Worm (Caenorhabditis elegans) whole organism, L1 larva: ENCODE measurements around the gene esyt-2.

Source experiments
- C34B4.2 ChIP-seq: sonication (generic microtip); optimal IDR thresholded peaks from 2 replicates; lab custom pipeline; 2017; ENCODE audit warnings: mild to moderate bottlenecking, missing genetic modification characterization, missing compliant biosample characterization
- Y116A8C.19 ChIP-seq: sonication (generic microtip); optimal IDR thresholded peaks from 2 replicates; lab custom pipeline; 2016; ENCODE audit warnings: missing compliant biosample characterization, missing genetic modification characterization, borderline replicate concordance
- aha-1 ChIP-seq: fragments of 150-350 bp; optimal IDR thresholded peaks from 2 replicates; lab custom pipeline; 2014; ENCODE audit warnings: missing biosample characterization, missing genetic modification characterization
- alr-1 ChIP-seq: fragments of 200-800 bp; sonication (Bioruptor generic); optimal IDR thresholded peaks from 2 replicates; lab custom pipeline; 2018; ENCODE audit warnings: borderline replicate concordance, mild to moderate bottlenecking, missing genetic modification characterization, missing compliant biosample characterization
- aly-2 ChIP-seq: fragments of 150-350 bp; optimal IDR thresholded peaks from 2 replicates; lab custom pipeline; 2014; ENCODE audit warnings: missing biosample characterization, missing genetic modification characterization
- ama-1 ChIP-seq: fragments of 150-350 bp; optimal IDR thresholded peaks from 2 replicates; lab custom pipeline; 2014
- ceh-8 ChIP-seq: fragments of 200-800 bp; sonication (Bioruptor generic); optimal IDR thresholded peaks from 2 replicates; lab custom pipeline; 2018; ENCODE audit warnings: mild to moderate bottlenecking, missing genetic modification characterization, moderate library complexity, missing compliant biosample characterization
- ceh-88 ChIP-seq: fragments of 200-800 bp; sonication (Bioruptor generic); IDR thresholded peaks from 2 replicates; pipeline ENCODE4 v1.3.6; 2022; ENCODE audit warnings: missing genetic modification characterization, missing compliant biosample characterization
- dsc-1 ChIP-seq: sonication (generic microtip); optimal IDR thresholded peaks from 2 replicates; lab custom pipeline; 2016; ENCODE audit warnings: mild to moderate bottlenecking, missing genetic modification characterization, missing compliant biosample characterization
- efl-1 ChIP-seq, 4 experiments: fragments of 150-350 bp; optimal IDR thresholded peaks in 3 of 4; peaks in 1 of 4; 1 replicate in 1 of 4; 2 replicates in 3 of 4; lab custom pipeline; 2014; ENCODE audit warnings: missing biosample characterization in 2 of 4, missing genetic modification characterization in 2 of 4, missing genetic modification reagents in 2 of 4
- elt-2 ChIP-seq: sonication (generic microtip); optimal IDR thresholded peaks from 2 replicates; lab custom pipeline; 2016; ENCODE audit warnings: missing genetic modification characterization, mild to moderate bottlenecking, inconsistent platforms, missing compliant biosample characterization, missing genetic modification reagents
- fkh-4 ChIP-seq: sonication (generic microtip); optimal IDR thresholded peaks from 2 replicates; lab custom pipeline; 2016; ENCODE audit warnings: missing compliant biosample characterization, missing genetic modification characterization, borderline replicate concordance
- fkh-8 ChIP-seq: sonication (generic microtip); optimal IDR thresholded peaks from 2 replicates; lab custom pipeline; 2016; ENCODE audit warnings: mild to moderate bottlenecking, missing genetic modification characterization, missing compliant biosample characterization
- fos-1 ChIP-seq: fragments of 150-350 bp; optimal IDR thresholded peaks from 2 replicates; lab custom pipeline; 2014; ENCODE audit warnings: missing biosample characterization, missing genetic modification characterization
- grh-1 ChIP-seq: fragments of 200-800 bp; sonication (Bioruptor generic); IDR thresholded peaks from 2 replicates; pipeline ENCODE4 v1.3.6; 2022; ENCODE audit warnings: missing genetic modification reagents, missing genetic modification characterization, missing compliant biosample characterization
- hlh-17 ChIP-seq: fragments of 200-800 bp; sonication (Bioruptor generic); optimal IDR thresholded peaks from 2 replicates; lab custom pipeline; 2018; ENCODE audit warnings: missing genetic modification characterization, mild to moderate bottlenecking, missing compliant biosample characterization, moderate library complexity, borderline replicate concordance
- irx-1 ChIP-seq: sonication (generic microtip); optimal IDR thresholded peaks from 2 replicates; lab custom pipeline; 2016; ENCODE audit warnings: missing genetic modification characterization, missing compliant biosample characterization
- isw-1 ChIP-seq: fragments of 200-800 bp; sonication (Bioruptor generic); IDR thresholded peaks from 2 replicates; pipeline ENCODE4 v1.3.6; 2022; ENCODE audit warnings: missing genetic modification characterization, missing compliant biosample characterization
- jun-1 ChIP-seq: fragments of 150-350 bp; optimal IDR thresholded peaks from 2 replicates; lab custom pipeline; 2014; ENCODE audit warnings: missing biosample characterization, missing genetic modification reagents, missing genetic modification characterization
- lin-35 ChIP-seq, 2 experiments: fragments of 150-350 bp; optimal IDR thresholded peaks; 2 replicates each; lab custom pipeline; 2014; ENCODE audit warnings: missing biosample characterization in 2 of 2, missing genetic modification characterization in 2 of 2, missing genetic modification reagents in 2 of 2
- lsy-2 ChIP-seq, 2 experiments: fragments of 150-350 bp; optimal IDR thresholded peaks; 2 replicates each; lab custom pipeline; 2014; ENCODE audit warnings: missing biosample characterization in 2 of 2, missing genetic modification characterization in 2 of 2
- mab-9 ChIP-seq: fragments of 200-800 bp; sonication (Bioruptor generic); IDR thresholded peaks from 2 replicates; pipeline ENCODE4 v1.3.6; 2022; ENCODE audit warnings: missing genetic modification reagents, missing genetic modification characterization, missing compliant biosample characterization
- mef-2 ChIP-seq: fragments of 150-350 bp; optimal IDR thresholded peaks from 2 replicates; lab custom pipeline; 2014; ENCODE audit warnings: missing biosample characterization, missing genetic modification characterization
- nhr-11 ChIP-seq: fragments of 150-350 bp; optimal IDR thresholded peaks from 2 replicates; lab custom pipeline; 2014; ENCODE audit warnings: missing biosample characterization, missing genetic modification characterization
- nhr-12 ChIP-seq: sonication (generic microtip); optimal IDR thresholded peaks from 2 replicates; lab custom pipeline; 2017; ENCODE audit warnings: missing biosample characterization, missing genetic modification characterization
- nhr-237 ChIP-seq: fragments of 150-350 bp; optimal IDR thresholded peaks from 2 replicates; lab custom pipeline; 2014; ENCODE audit warnings: missing biosample characterization, missing genetic modification characterization
- nhr-47 ChIP-seq: sonication (generic microtip); optimal IDR thresholded peaks from 2 replicates; lab custom pipeline; 2016; ENCODE audit warnings: mild to moderate bottlenecking, missing genetic modification characterization, moderate library complexity, missing compliant biosample characterization
- nhr-71 ChIP-seq: sonication (generic microtip); optimal IDR thresholded peaks from 2 replicates; lab custom pipeline; 2016; ENCODE audit warnings: mild to moderate bottlenecking, missing genetic modification characterization, moderate library complexity, missing compliant biosample characterization
- nhr-76 ChIP-seq: sonication (generic microtip); optimal IDR thresholded peaks from 2 replicates; lab custom pipeline; 2017; ENCODE audit warnings: missing biosample characterization, missing genetic modification characterization
- nhr-85 ChIP-seq: sonication (generic microtip); peaks from one replicate; lab custom pipeline; 2016; ENCODE audit warnings: missing genetic modification characterization, inconsistent platforms, missing compliant biosample characterization
- nhr-90 ChIP-seq: sonication (generic microtip); optimal IDR thresholded peaks from 2 replicates; lab custom pipeline; 2016; ENCODE audit warnings: mild to moderate bottlenecking, missing genetic modification characterization, missing compliant biosample characterization; ENCODE audit not compliant: poor library complexity
- snpc-4 ChIP-seq: fragments of 150-350 bp; optimal IDR thresholded peaks from 2 replicates; lab custom pipeline; 2014; ENCODE audit warnings: missing biosample characterization, missing genetic modification characterization
- sptf-1 ChIP-seq: fragments of 150-350 bp; optimal IDR thresholded peaks from 2 replicates; lab custom pipeline; 2014; ENCODE audit warnings: missing biosample characterization, missing genetic modification characterization
- unc-130 ChIP-seq: fragments of 150-350 bp; optimal IDR thresholded peaks from 2 replicates; lab custom pipeline; 2017; ENCODE audit warnings: missing biosample characterization, missing genetic modification characterization, inconsistent platforms
- vab-15 ChIP-seq: sonication (generic microtip); optimal IDR thresholded peaks from 2 replicates; lab custom pipeline; 2017; ENCODE audit warnings: missing genotype, mild to moderate bottlenecking, missing genetic modification characterization, missing compliant biosample characterization
- zag-1 ChIP-seq: fragments of 150-350 bp; optimal IDR thresholded peaks from 2 replicates; lab custom pipeline; 2014; ENCODE audit warnings: missing biosample characterization, missing genetic modification characterization
- ztf-11 ChIP-seq, 2 experiments: sonication (generic microtip); optimal IDR thresholded peaks; 2 replicates each; lab custom pipeline; 2016 to 2017; ENCODE audit warnings: missing genetic modification characterization in 2 of 2, missing biosample characterization in 1 of 2, missing compliant biosample characterization in 1 of 2
- ztf-4 ChIP-seq: fragments of 150-350 bp; optimal IDR thresholded peaks from 2 replicates; lab custom pipeline; 2014; ENCODE audit warnings: missing biosample characterization, missing genetic modification characterization

Gene esyt-2

DNA sequence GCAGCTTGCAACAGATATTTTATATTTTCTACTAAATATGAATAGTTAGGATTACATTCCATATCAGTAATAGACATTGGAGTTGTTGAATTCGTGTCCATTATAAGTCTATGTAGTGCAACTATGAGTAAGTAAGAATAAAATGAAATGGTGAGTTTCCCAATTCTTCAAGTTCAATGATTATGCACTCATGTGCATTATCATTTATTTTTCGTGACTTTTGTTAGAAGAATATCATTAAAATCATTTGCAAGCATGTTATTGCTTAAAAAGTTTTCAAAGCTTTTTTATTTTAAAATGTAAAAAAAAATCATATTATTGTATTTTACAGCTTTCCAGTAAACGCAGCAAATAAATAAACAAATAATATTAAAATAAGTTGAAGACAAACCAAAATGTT lies 25.9 kb upstream of the esyt-2 start, which contains the start of gene srg-9:
TSS of gene srg-9 (minus strand) at position 101 of the 400 bp plus-strand sequence.
- TF ChIP-seq ama-1 (lab: Kevin White, UChicago), result no peak
- no peak for TF ChIP-seq zag-1 (tag; lab: Kevin White, UChicago)
- no peak for TF ChIP-seq ztf-4 (tag; lab: Kevin White, UChicago)
- no peak for TF ChIP-seq ztf-11 (tag; optimal IDR thresholded peaks at IDR 0.05; lab: Kevin White, UChicago)
- no peak for TF ChIP-seq lsy-2 (tag; optimal IDR thresholded peaks at IDR 0.05; lab: Kevin White, UChicago)
- TF ChIP-seq nhr-12 (tag; lab: Kevin White, UChicago), result no peak
- no peak for TF ChIP-seq unc-130 (tag; lab: Kevin White, UChicago)
- no peak for TF ChIP-seq Y116A8C.19 (tag; lab: Kevin White, UChicago)
- TF ChIP-seq fos-1 (tag; lab: Kevin White, UChicago), result no peak
- no peak for TF ChIP-seq aly-2
- TF ChIP-seq nhr-11 (tag; lab: Kevin White, UChicago), result no peak
- TF ChIP-seq hlh-17 (GFP tag; lab: Kevin White, UChicago), result no peak
- TF ChIP-seq nhr-85 (tag; lab: Kevin White, UChicago), result no peak
- no peak for TF ChIP-seq mef-2 (tag; lab: Kevin White, UChicago)
- TF ChIP-seq fkh-8 (tag; lab: Kevin White, UChicago), result no peak

DNA sequence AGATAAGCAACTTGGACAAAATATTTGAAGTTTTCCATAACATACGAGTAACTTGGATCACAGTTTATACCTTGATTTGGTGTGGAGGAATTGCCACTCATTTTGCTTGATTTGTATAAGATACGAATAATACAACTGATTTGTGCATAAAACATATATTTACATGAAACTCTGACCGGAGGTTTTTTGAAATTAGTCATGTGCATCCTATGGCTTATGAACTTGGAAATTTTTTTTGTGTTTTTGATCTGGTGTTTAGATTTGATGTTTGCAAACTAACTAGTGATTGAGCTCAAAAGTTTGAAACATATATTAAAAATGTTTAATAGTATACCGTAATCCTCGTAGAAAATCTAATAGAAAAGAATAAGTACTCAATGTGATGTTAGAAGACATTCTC lies 24.0 kb upstream of the esyt-2 start, which contains the start of gene srg-8:
TSS of gene srg-8 (minus strand) at position 101 of the 400 bp plus-strand sequence.
- no peak for TF ChIP-seq nhr-47 (tag; lab: Kevin White, UChicago)
- no peak for TF ChIP-seq ceh-8 (GFP tag; lab: Kevin White, UChicago)
- TF ChIP-seq nhr-11 (tag; lab: Kevin White, UChicago), result no peak
- TF ChIP-seq nhr-237 (tag; lab: Kevin White, UChicago), result no peak
- TF ChIP-seq ztf-11 (tag; optimal IDR thresholded peaks at IDR 0.05; lab: Kevin White, UChicago), result no peak
- TF ChIP-seq aha-1 (tag; lab: Kevin White, UChicago), result no peak
- TF ChIP-seq lin-35 (GFP tag; optimal IDR thresholded peaks at IDR 0.05; lab: Kevin White, UChicago), result no peak
- no peak for TF ChIP-seq jun-1 (tag; lab: Kevin White, UChicago)
- TF ChIP-seq dsc-1 (tag; lab: Kevin White, UChicago), result no peak
- no peak for TF ChIP-seq C34B4.2 (tag; lab: Kevin White, UChicago)

DNA sequence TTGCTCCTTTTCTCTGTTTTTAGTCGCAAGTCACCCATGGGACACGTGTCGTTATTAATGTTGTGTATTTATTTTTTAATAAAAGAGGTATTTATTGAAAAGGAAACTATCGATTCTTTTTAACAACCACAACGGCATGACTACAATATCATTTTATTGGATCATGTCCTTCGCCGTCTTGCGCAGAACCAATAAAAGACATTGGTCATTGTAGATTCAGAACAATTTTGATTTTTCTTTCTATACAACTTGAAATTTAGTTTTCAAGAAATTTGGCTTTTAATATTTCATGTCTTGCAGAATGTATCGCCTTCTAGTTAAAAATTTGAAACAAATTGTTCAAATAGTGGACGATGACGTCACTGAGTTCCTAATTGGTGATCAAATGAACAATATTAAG lies 20.7 kb upstream of the esyt-2 start, which contains the start of gene amdh-1:
TSS of gene amdh-1 (plus strand) at position 301 of the 400 bp plus-strand sequence.
- TF ChIP-seq dsc-1 (tag; lab: Kevin White, UChicago) (no peak), elt-2 (no peak), nhr-76 (tag; lab: Kevin White, UChicago) (no peak), lsy-2 (tag; optimal IDR thresholded peaks at IDR 0.05; lab: Kevin White, UChicago) (no peak), sptf-1 (tag; lab: Kevin White, UChicago) (no peak), alr-1 (no peak), nhr-11 (tag; lab: Kevin White, UChicago) (no peak), snpc-4 (tag; lab: Kevin White, UChicago) (no peak), ceh-88 (GFP tag; lab: Robert Waterston, UW) (no peak), ztf-11 (tag; optimal IDR thresholded peaks at IDR 0.05; lab: Kevin White, UChicago) (no peak), isw-1 (no peak), zag-1 (tag; lab: Kevin White, UChicago) (no peak), fkh-4 (no peak), nhr-71 (tag; lab: Kevin White, UChicago) (no peak), grh-1 (GFP tag; lab: Robert Waterston, UW) (no peak), nhr-90 (tag; lab: Kevin White, UChicago) (no peak), efl-1 (optimal IDR thresholded peaks at IDR 0.05; lab: Kevin White, UChicago) (no peak), efl-1 (GFP tag; optimal IDR thresholded peaks at IDR 0.05 in 1 of 2; lab: Kevin White, UChicago) (no peak), irx-1 (tag; lab: Kevin White, UChicago) (no peak), vab-15 (tag; lab: Kevin White, UChicago) (no peak), mab-9 (GFP tag; lab: Robert Waterston, UW) (no peak)
